Worm (Caenorhabditis elegans) whole organism, mixed stage, embryonic: ENCODE results near the gene C01G12.13.

Experiments used
- ceh-83 ChIP-seq: fragments of 200-800 bp; sonication (Bioruptor generic); optimal IDR thresholded peaks from 2 replicates; lab custom pipeline; 2018; ENCODE audit warnings: mild to moderate bottlenecking, missing genetic modification characterization, missing compliant biosample characterization
- lin-32 ChIP-seq: fragments of 200-800 bp; sonication (Bioruptor generic); optimal IDR thresholded peaks from 2 replicates; lab custom pipeline; 2018; ENCODE audit warnings: mild to moderate bottlenecking, missing genetic modification characterization, missing compliant biosample characterization
- lsy-2 ChIP-seq: fragments of 150-350 bp; optimal IDR thresholded peaks from 2 replicates; lab custom pipeline; 2014; ENCODE audit warnings: missing biosample characterization, missing genetic modification characterization
- mab-5 ChIP-seq: fragments of 150-350 bp; optimal IDR thresholded peaks from 2 replicates; lab custom pipeline; 2014; ENCODE audit warnings: missing biosample characterization, missing genetic modification characterization
- nhr-2 ChIP-seq: fragments of 150-350 bp; optimal IDR thresholded peaks from 2 replicates; lab custom pipeline; 2014; ENCODE audit warnings: missing biosample characterization, missing genetic modification characterization
- nhr-237 ChIP-seq: fragments of 150-350 bp; optimal IDR thresholded peaks from 2 replicates; lab custom pipeline; 2014; ENCODE audit warnings: missing biosample characterization, missing genetic modification characterization
- nhr-76 ChIP-seq: sonication (generic microtip); optimal IDR thresholded peaks from 2 replicates; lab custom pipeline; 2017; ENCODE audit warnings: missing biosample characterization, missing genetic modification characterization
- tbx-8 ChIP-seq: fragments of 200-800 bp; sonication (Bioruptor generic); optimal IDR thresholded peaks from 2 replicates; lab custom pipeline; 2018; ENCODE audit warnings: mild to moderate bottlenecking, missing genetic modification characterization, moderate library complexity, missing compliant biosample characterization
- unc-39 ChIP-seq: fragments of 150-350 bp; optimal IDR thresholded peaks from 2 replicates; lab custom pipeline; 2014; ENCODE audit warnings: missing biosample characterization, missing genetic modification characterization
- ztf-11 ChIP-seq: fragments of 150-350 bp; optimal IDR thresholded peaks from 2 replicates; lab custom pipeline; 2014; ENCODE audit warnings: missing biosample characterization, missing genetic modification characterization

DNA sequence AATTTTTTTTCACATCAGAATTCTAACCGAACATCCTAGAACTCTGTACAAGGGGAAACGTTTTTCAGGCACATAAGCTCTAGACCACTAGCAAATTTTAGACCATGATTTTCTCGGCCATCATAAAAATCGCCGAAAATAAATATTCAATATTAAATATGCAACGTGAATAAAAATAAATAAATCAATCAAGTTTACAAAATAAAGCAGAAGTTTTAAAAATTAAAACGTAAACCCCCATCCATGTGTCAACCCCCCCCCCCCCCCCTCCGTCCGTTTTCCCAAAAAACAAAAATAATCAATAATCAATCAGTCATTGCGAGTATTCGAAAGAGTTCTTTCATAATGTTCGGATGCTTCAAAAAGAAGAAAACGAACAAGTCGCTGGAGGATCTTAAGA is 16.8 kb downstream of the C01G12.13 start, which contains the start of gene catp-4:
- TF ChIP-seq nhr-76 (tag; lab: Kevin White, UChicago) (no peak), nhr-237 (tag; lab: Kevin White, UChicago) (no peak), ztf-11 (tag; lab: Kevin White, UChicago) (no peak), nhr-2 (tag; lab: Kevin White, UChicago) (no peak), lsy-2 (tag; lab: Kevin White, UChicago) (no peak), tbx-8 (GFP tag; lab: Kevin White, UChicago) (no peak), unc-39 (tag; lab: Kevin White, UChicago) (no peak), ceh-83 (GFP tag; lab: Kevin White, UChicago) (no peak), mab-5 (no peak), lin-32 (no peak)
